Fruit fly (Drosophila melanogaster) whole organism, embryonic: ENCODE results near the gene IntS10.

Experiments used
- ATbp ChIP-seq: fragments of 200-800 bp; sonication (Bioruptor generic); optimal IDR thresholded peaks from 2 replicates; lab custom pipeline; 2017; ENCODE audit warnings: missing biosample characterization, mild to moderate bottlenecking, missing genetic modification characterization, missing genetic modification reagents
- Atf3 ChIP-seq: fragments of 200-800 bp; sonication (Bioruptor generic); optimal IDR thresholded peaks from 3 replicates; lab custom pipeline; 2016; ENCODE audit warnings: missing biosample characterization, missing genetic modification characterization
- Bdp1 ChIP-seq: fragments of 200-800 bp; sonication (Bioruptor generic); optimal IDR thresholded peaks from 3 replicates; lab custom pipeline; 2016; ENCODE audit warnings: missing biosample characterization, missing genetic modification characterization
- C15 ChIP-seq: fragments of 200-800 bp; sonication (Bioruptor generic); IDR thresholded peaks from 3 replicates; pipeline ENCODE4 v1.3.6; 2022; ENCODE audit warnings: missing biosample characterization, missing genetic modification characterization
- CG10209 ChIP-seq: fragments of 200-800 bp; sonication (Bioruptor generic); optimal IDR thresholded peaks from 3 replicates; lab custom pipeline; 2017; ENCODE audit warnings: missing biosample characterization, mild to moderate bottlenecking, missing genetic modification characterization, missing genetic modification reagents
- CG10565 ChIP-seq: fragments of 200-800 bp; sonication (Bioruptor generic); optimal IDR thresholded peaks from 3 replicates; lab custom pipeline; 2016; ENCODE audit warnings: missing biosample characterization, mild to moderate bottlenecking, missing genetic modification characterization
- CG1529 ChIP-seq: fragments of 200-800 bp; sonication (Bioruptor generic); optimal IDR thresholded peaks from 3 replicates; lab custom pipeline; 2018; ENCODE audit warnings: missing biosample characterization, missing genetic modification characterization
- CG17361 ChIP-seq: fragments of 200-800 bp; sonication (Bioruptor generic); IDR thresholded peaks from 3 replicates; pipeline ENCODE4 v1.3.6; 2022; ENCODE audit warnings: missing biosample characterization, missing genetic modification characterization
- CG17385 ChIP-seq: fragments of 200-800 bp; sonication (Bioruptor generic); optimal IDR thresholded peaks from 3 replicates; lab custom pipeline; 2018; ENCODE audit warnings: missing biosample characterization, mild to moderate bottlenecking, missing genetic modification characterization
- CG18764 ChIP-seq: fragments of 200-800 bp; sonication (Bioruptor generic); optimal IDR thresholded peaks from 3 replicates; lab custom pipeline; 2016; ENCODE audit warnings: missing biosample characterization, missing genetic modification characterization
- CG32532 ChIP-seq: fragments of 200-800 bp; sonication (Bioruptor generic); IDR thresholded peaks from 2 replicates; pipeline ENCODE4 v1.3.6; 2022; ENCODE audit warnings: missing biosample characterization, missing genetic modification characterization
- CG4282 ChIP-seq: fragments of 200-800 bp; sonication (Bioruptor generic); optimal IDR thresholded peaks from 2 replicates; lab custom pipeline; 2016; ENCODE audit warnings: missing biosample characterization, missing genetic modification characterization
- CG4424 ChIP-seq: fragments of 200-800 bp; sonication (Bioruptor generic); optimal IDR thresholded peaks from 3 replicates; lab custom pipeline; 2016; ENCODE audit warnings: missing biosample characterization, missing genetic modification characterization
- CG5953 ChIP-seq: fragments of 200-800 bp; sonication (Bioruptor generic); IDR thresholded peaks from 2 replicates; pipeline ENCODE4 v1.3.6; 2022; ENCODE audit warnings: missing biosample characterization, missing genetic modification characterization
- CG6254 ChIP-seq: fragments of 200-800 bp; sonication (Bioruptor generic); optimal IDR thresholded peaks from 3 replicates; lab custom pipeline; 2017; ENCODE audit warnings: mild to moderate bottlenecking, missing biosample characterization, missing genetic modification reagents, missing genetic modification characterization
- CG9727 ChIP-seq: fragments of 200-800 bp; sonication (Bioruptor generic); optimal IDR thresholded peaks from 3 replicates; lab custom pipeline; 2017; ENCODE audit warnings: missing biosample characterization, mild to moderate bottlenecking, missing genetic modification characterization
- CrebB ChIP-seq: fragments of 200-800 bp; sonication (Bioruptor generic); optimal IDR thresholded peaks from 3 replicates; lab custom pipeline; 2018; ENCODE audit warnings: missing biosample characterization, mild to moderate bottlenecking, missing genetic modification characterization
- Dek ChIP-seq: fragments of 200-800 bp; sonication (Bioruptor generic); optimal IDR thresholded peaks from 3 replicates; lab custom pipeline; 2019; ENCODE audit warnings: missing biosample characterization, mild to moderate bottlenecking, missing genetic modification characterization, moderate library complexity
- ERR ChIP-seq: fragments of 200-800 bp; sonication (Bioruptor generic); optimal IDR thresholded peaks from 2 replicates; lab custom pipeline; 2016; ENCODE audit warnings: missing biosample characterization, missing genetic modification characterization
- Eip74EF ChIP-seq, 2 experiments: fragments of 200-800 bp in 1 of 2; fragments of >200 bp in 1 of 2; sonication (Bioruptor generic) in 1 of 2; optimal IDR thresholded peaks; 2 replicates each; lab custom pipeline; 2017 to 2019; ENCODE audit warnings: missing biosample characterization in 2 of 2, missing genetic modification characterization in 2 of 2, mild to moderate bottlenecking in 1 of 2, moderate library complexity in 1 of 2
- Ets65A ChIP-seq: fragments of 200-800 bp; sonication (Bioruptor generic); peaks from one replicate; lab custom pipeline; 2016; ENCODE audit warnings: missing biosample characterization, missing genetic modification characterization
- HHEX ChIP-seq: fragments of 200-800 bp; sonication (Bioruptor generic); optimal IDR thresholded peaks from 3 replicates; lab custom pipeline; 2017; ENCODE audit warnings: missing biosample characterization, mild to moderate bottlenecking, missing genetic modification characterization, missing genetic modification reagents
- Hr3 ChIP-seq: fragments of 200-800 bp; sonication (Bioruptor generic); optimal IDR thresholded peaks from 3 replicates; lab custom pipeline; 2016; ENCODE audit warnings: missing biosample characterization, missing genetic modification characterization
- Meics ChIP-seq: fragments of 200-800 bp; sonication (Bioruptor generic); optimal IDR thresholded peaks from 2 replicates; lab custom pipeline; 2017; ENCODE audit warnings: missing biosample characterization, mild to moderate bottlenecking, missing genetic modification characterization
- Mrtf ChIP-seq: fragments of 200-800 bp; sonication (Bioruptor generic); IDR thresholded peaks from 3 replicates; pipeline ENCODE4 v1.3.6; 2022; ENCODE audit warnings: missing biosample characterization, missing genetic modification characterization
- Oaz ChIP-seq: fragments of 200-800 bp; sonication (Bioruptor generic); IDR thresholded peaks from 2 replicates; pipeline ENCODE4 v1.3.6; 2022; ENCODE audit warnings: missing biosample characterization, missing genetic modification characterization
- Oli ChIP-seq: fragments of 200-800 bp; sonication (Bioruptor generic); optimal IDR thresholded peaks from 2 replicates; lab custom pipeline; 2018; ENCODE audit warnings: missing biosample characterization, mild to moderate bottlenecking, missing genetic modification characterization, moderate library complexity
- Ptx1 ChIP-seq: fragments of 200-800 bp; sonication (Bioruptor generic); IDR thresholded peaks from 2 replicates; pipeline ENCODE4 v1.3.6; 2022; ENCODE audit warnings: missing biosample characterization, missing genetic modification characterization
- Vsx1 ChIP-seq: fragments of 200-800 bp; sonication (Bioruptor generic); optimal IDR thresholded peaks from 2 replicates; lab custom pipeline; 2017; ENCODE audit warnings: missing biosample characterization, mild to moderate bottlenecking, missing genetic modification characterization, missing genetic modification reagents
- amos ChIP-seq: fragments of 200-800 bp; sonication (Bioruptor generic); IDR thresholded peaks from 2 replicates; pipeline ENCODE4 v1.3.6; 2022; ENCODE audit warnings: missing biosample characterization, missing genetic modification characterization; ENCODE audit not compliant: partially characterized antibody
- ap ChIP-seq: fragments of 200-800 bp; sonication (Bioruptor generic); IDR thresholded peaks from 2 replicates; pipeline ENCODE4 v1.3.6; 2022; ENCODE audit warnings: missing biosample characterization, missing genetic modification characterization
- ato ChIP-seq: fragments of 200-800 bp; sonication (Bioruptor generic); IDR thresholded peaks from 2 replicates; pipeline ENCODE4 v1.3.6; 2022; ENCODE audit warnings: missing biosample characterization, missing genetic modification characterization; ENCODE audit not compliant: partially characterized antibody
- btn ChIP-seq: fragments of 200-800 bp; sonication (Bioruptor generic); optimal IDR thresholded peaks from 2 replicates; lab custom pipeline; 2016; ENCODE audit warnings: missing biosample characterization, missing genetic modification characterization
- cato ChIP-seq: fragments of 200-800 bp; sonication (Bioruptor generic); optimal IDR thresholded peaks from 2 replicates; lab custom pipeline; 2016; ENCODE audit warnings: missing biosample characterization, missing genetic modification characterization, borderline replicate concordance
- nerfin-2 ChIP-seq: fragments of 200-800 bp; sonication (Bioruptor generic); IDR thresholded peaks from 2 replicates; pipeline ENCODE4 v1.3.6; 2022; ENCODE audit warnings: missing biosample characterization, missing genetic modification characterization; ENCODE audit not compliant: partially characterized antibody
- nmo ChIP-seq: fragments of 200-800 bp; sonication (Bioruptor generic); optimal IDR thresholded peaks from 2 replicates; lab custom pipeline; 2018; ENCODE audit warnings: missing biosample characterization, mild to moderate bottlenecking, missing genetic modification characterization, moderate library complexity
- pb ChIP-seq: fragments of 200-800 bp; sonication (Bioruptor generic); optimal IDR thresholded peaks from 3 replicates; lab custom pipeline; 2016; ENCODE audit warnings: missing biosample characterization, missing genetic modification characterization
- peb ChIP-seq: fragments of 200-800 bp; sonication (Bioruptor generic); IDR thresholded peaks from 2 replicates; pipeline ENCODE4 v1.3.6; 2022; ENCODE audit warnings: missing biosample characterization, missing genetic modification characterization
- pros ChIP-seq: fragments of 200-800 bp; sonication (Bioruptor generic); optimal IDR thresholded peaks from 3 replicates; lab custom pipeline; 2019; ENCODE audit warnings: missing biosample characterization, mild to moderate bottlenecking, missing genetic modification characterization, moderate library complexity
- repo ChIP-seq: fragments of 200-800 bp; sonication (Bioruptor generic); optimal IDR thresholded peaks from 2 replicates; lab custom pipeline; 2016; ENCODE audit warnings: missing biosample characterization, missing genetic modification characterization
- run ChIP-seq: fragments of 200-800 bp; sonication (Bioruptor generic); optimal IDR thresholded peaks from 3 replicates; lab custom pipeline; 2018; ENCODE audit warnings: missing biosample characterization, mild to moderate bottlenecking, missing genetic modification characterization
- sens-2 ChIP-seq: fragments of 200-800 bp; sonication (Bioruptor generic); IDR thresholded peaks from 2 replicates; pipeline ENCODE4 v1.3.6; 2022; ENCODE audit warnings: missing biosample characterization, missing genetic modification characterization
- sisA ChIP-seq: fragments of 200-800 bp; sonication (Bioruptor generic); IDR thresholded peaks from 2 replicates; pipeline ENCODE4 v1.3.6; 2022; ENCODE audit warnings: missing biosample characterization, missing genetic modification characterization
- tup ChIP-seq: fragments of 200-800 bp; sonication (Bioruptor generic); optimal IDR thresholded peaks from 2 replicates; lab custom pipeline; 2016; ENCODE audit warnings: missing biosample characterization, mild to moderate bottlenecking, missing genetic modification characterization, moderate library complexity
- twi ChIP-seq: fragments of 200-800 bp; optimal IDR thresholded peaks from 2 replicates; lab custom pipeline; 2019; ENCODE audit warnings: missing biosample characterization, mild to moderate bottlenecking, missing genetic modification characterization, moderate library complexity
- unc-4 ChIP-seq: fragments of 200-800 bp; sonication (Bioruptor generic); IDR thresholded peaks from 2 replicates; pipeline ENCODE4 v1.3.6; 2022; ENCODE audit warnings: missing biosample characterization, missing genetic modification characterization; ENCODE audit not compliant: partially characterized antibody
- wek ChIP-seq: fragments of 200-800 bp; sonication (Bioruptor generic); optimal IDR thresholded peaks from 3 replicates; lab custom pipeline; 2018; ENCODE audit warnings: missing biosample characterization, mild to moderate bottlenecking, missing genetic modification characterization, moderate library complexity
- yki ChIP-seq: fragments of >200 bp; optimal IDR thresholded peaks from 3 replicates; lab custom pipeline; 2018
- zen ChIP-seq: fragments of 200-800 bp; sonication (Bioruptor generic); optimal IDR thresholded peaks from 3 replicates; lab custom pipeline; 2018; ENCODE audit warnings: missing biosample characterization, mild to moderate bottlenecking, missing genetic modification characterization, moderate library complexity
- zfh1 ChIP-seq: fragments of 200-800 bp; sonication (Bioruptor generic); IDR thresholded peaks from 3 replicates; pipeline ENCODE4 v1.3.6; 2022; ENCODE audit warnings: missing biosample characterization, missing genetic modification characterization

IntS10 gene

dm6 chr3L:3785002-3785661, 21.4 kb upstream of the IntS10 start (continued):
- TF ChIP-seq pros (GFP tag; lab: Kevin White, UChicago) (no peak), Eip74EF (GFP tag; optimal IDR thresholded peaks at IDR 0.05; lab: Kevin White, UChicago) (peak in 1 of 2 experiments; percentile 69), CG18764 (peak; percentile 87), peb (GFP tag; lab: Robert Waterston, UW) (peak; percentile 94), CG10209 (GFP tag; lab: Kevin White, UChicago) (peak; percentile 94), nerfin-2 (no peak), amos (GFP tag; lab: Robert Waterston, UW) (peak; percentile 23; the same call in 1 of the 2 replicates), sens-2 (GFP tag; lab: Robert Waterston, UW) (peak; percentile 95), CG4282 (GFP tag; lab: Kevin White, UChicago) (peak; percentile 97), unc-4 (GFP tag; lab: Robert Waterston, UW) (no peak), zen (tag; lab: Kevin White, UChicago) (peak; percentile 87), CG4424 (GFP tag; lab: Kevin White, UChicago) (peak; percentile 92), repo (GFP tag; lab: Kevin White, UChicago) (peak; percentile 84), Bdp1 (GFP tag; lab: Kevin White, UChicago) (peak; percentile 90), Vsx1 (GFP tag; lab: Kevin White, UChicago) (peak; percentile 91), ERR (GFP tag; lab: Kevin White, UChicago) (peak; percentile 87), btn (GFP tag; lab: Kevin White, UChicago) (peak; percentile 91), Ets65A (GFP tag; lab: Kevin White, UChicago) (peak; percentile 99), nmo (GFP tag; lab: Kevin White, UChicago) (peak; percentile 94), twi (peak; percentile 74), Meics (GFP tag; lab: Kevin White, UChicago) (peak; percentile 81), CrebB (tag; lab: Kevin White, UChicago) (peak; percentile 91), cato (GFP tag; lab: Kevin White, UChicago) (peak; percentile 87), zfh1 (peak; percentile 98), yki (lab: Kevin White, UChicago) (no peak), HHEX (GFP tag; lab: Kevin White, UChicago) (peak; percentile 88), Oaz (peak; percentile 93), ap (GFP tag; lab: Robert Waterston, UW) (peak; percentile 97), Atf3 (GFP tag; lab: Kevin White, UChicago) (peak; percentile 91), CG1529 (peak; percentile 92), Hr3 (GFP tag; lab: Kevin White, UChicago) (peak; percentile 92), pb (peak; percentile 92), CG32532 (GFP tag; lab: Robert Waterston, UW) (peak; percentile 94), wek (GFP tag; lab: Kevin White, UChicago) (peak; percentile 87), CG10565 (GFP tag; lab: Kevin White, UChicago) (peak; percentile 60), Dek (tag; lab: Kevin White, UChicago) (peak; percentile 84), CG6254 (GFP tag; lab: Kevin White, UChicago) (peak; percentile 83), sisA (peak; percentile 97), ATbp (GFP tag; lab: Kevin White, UChicago) (peak; percentile 96), CG17361 (GFP tag; lab: Robert Waterston, UW) (peak; percentile 86), CG5953 (GFP tag; lab: Robert Waterston, UW) (peak; percentile 95), Mrtf (GFP tag; lab: Robert Waterston, UW) (peak; percentile 94), CG9727 (GFP tag; lab: Kevin White, UChicago) (peak; percentile 92), ato (no peak), CG17385 (peak; percentile 87), tup (GFP tag; lab: Kevin White, UChicago) (peak; percentile 88), run (tag; lab: Kevin White, UChicago) (peak; percentile 91), Oli (tag; lab: Kevin White, UChicago) (peak; percentile 97), Ptx1 (GFP tag; lab: Robert Waterston, UW) (peak; percentile 98), C15 (peak; percentile 89)
